Worm (Caenorhabditis elegans) whole organism, L3 larva: ENCODE measurements around the gene Y75B8A.39.

Experiments used
- R02D3.7 ChIP-seq: fragments of 150-350 bp; optimal IDR thresholded peaks from 2 replicates; lab custom pipeline; 2014; ENCODE audit warnings: missing biosample characterization, missing genetic modification characterization
- aly-2 ChIP-seq: fragments of 150-350 bp; optimal IDR thresholded peaks from 2 replicates; lab custom pipeline; 2014; ENCODE audit warnings: missing biosample characterization, missing genetic modification characterization
- ceh-28 ChIP-seq: fragments of 150-350 bp; optimal IDR thresholded peaks from 2 replicates; lab custom pipeline; 2014; ENCODE audit warnings: missing biosample characterization, missing genetic modification reagents, missing genetic modification characterization
- egl-27 ChIP-seq: sonication (generic microtip); optimal IDR thresholded peaks from 4 replicates; lab custom pipeline; 2017; ENCODE audit warnings: missing biosample characterization, missing genetic modification reagents, missing genetic modification characterization
- egl-5 ChIP-seq: fragments of 150-350 bp; optimal IDR thresholded peaks from 2 replicates; lab custom pipeline; 2017; ENCODE audit warnings: missing biosample characterization, missing genetic modification reagents, missing genetic modification characterization, inconsistent platforms
- elt-1 ChIP-seq: fragments of 150-350 bp; optimal IDR thresholded peaks from 2 replicates; lab custom pipeline; 2014; ENCODE audit warnings: missing biosample characterization, missing genetic modification characterization
- elt-2 ChIP-seq: sonication (generic microtip); optimal IDR thresholded peaks from 2 replicates; lab custom pipeline; 2016; ENCODE audit warnings: missing genetic modification reagents, mild to moderate bottlenecking, missing genetic modification characterization, missing compliant biosample characterization
- elt-3 ChIP-seq, 3 experiments: fragments of 150-350 bp in 1 of 3; sonication (generic microtip) in 2 of 3; optimal IDR thresholded peaks; 2 replicates in 2 of 3; 4 replicates in 1 of 3; lab custom pipeline; 2014 to 2017; ENCODE audit warnings: missing biosample characterization in 3 of 3, missing genetic modification characterization in 3 of 3
- eor-1 ChIP-seq, 2 experiments: fragments of 150-350 bp; optimal IDR thresholded peaks; 2 replicates each; lab custom pipeline; 2014 to 2018; ENCODE audit warnings: missing biosample characterization in 2 of 2, missing genetic modification characterization in 2 of 2
- fos-1 ChIP-seq: fragments of 150-350 bp; optimal IDR thresholded peaks from 2 replicates; lab custom pipeline; 2014; ENCODE audit warnings: missing biosample characterization, missing genetic modification characterization
- hmg-11 ChIP-seq: sonication (generic microtip); optimal IDR thresholded peaks from 2 replicates; lab custom pipeline; 2016; ENCODE audit warnings: missing genetic modification characterization, missing compliant biosample characterization
- jun-1 ChIP-seq: fragments of 150-350 bp; optimal IDR thresholded peaks from 2 replicates; lab custom pipeline; 2014; ENCODE audit warnings: missing biosample characterization, missing genetic modification reagents, missing genetic modification characterization
- lin-15B ChIP-seq: fragments of 150-350 bp; optimal IDR thresholded peaks from 2 replicates; lab custom pipeline; 2014; ENCODE audit warnings: missing biosample characterization, missing genetic modification characterization
- lin-39 ChIP-seq: fragments of 150-350 bp; optimal IDR thresholded peaks from 2 replicates; lab custom pipeline; 2018; ENCODE audit warnings: missing biosample characterization, missing genetic modification reagents, missing genetic modification characterization
- lsy-12 ChIP-seq: sonication (generic microtip); optimal IDR thresholded peaks from 2 replicates; lab custom pipeline; 2016; ENCODE audit warnings: mild to moderate bottlenecking, missing genetic modification characterization, missing compliant biosample characterization
- mdl-1 ChIP-seq: fragments of 150-350 bp; optimal IDR thresholded peaks from 2 replicates; lab custom pipeline; 2014; ENCODE audit warnings: missing biosample characterization, missing genetic modification characterization
- nfya-1 ChIP-seq: sonication (generic microtip); optimal IDR thresholded peaks from 2 replicates; lab custom pipeline; 2017; ENCODE audit warnings: missing genetic modification characterization, mild to moderate bottlenecking, missing compliant biosample characterization, antibody characterized with exemption, moderate library complexity; ENCODE audit not compliant: insufficient read depth
- nhr-11 ChIP-seq: fragments of 150-350 bp; optimal IDR thresholded peaks from 2 replicates; lab custom pipeline; 2014; ENCODE audit warnings: missing biosample characterization, missing genetic modification characterization
- nhr-23 ChIP-seq: fragments of 150-350 bp; optimal IDR thresholded peaks from 2 replicates; lab custom pipeline; 2014; ENCODE audit warnings: missing biosample characterization, missing genetic modification reagents, missing genetic modification characterization
- nhr-237 ChIP-seq: fragments of 150-350 bp; optimal IDR thresholded peaks from 2 replicates; lab custom pipeline; 2014; ENCODE audit warnings: missing biosample characterization, missing genetic modification characterization
- nhr-25 ChIP-seq: sonication (generic microtip); optimal IDR thresholded peaks from 2 replicates; lab custom pipeline; 2017; ENCODE audit warnings: missing biosample characterization, missing genetic modification characterization
- nhr-28 ChIP-seq: fragments of 150-350 bp; optimal IDR thresholded peaks from 2 replicates; lab custom pipeline; 2014; ENCODE audit warnings: missing biosample characterization, missing genetic modification characterization
- nhr-43 ChIP-seq: sonication (generic microtip); optimal IDR thresholded peaks from 2 replicates; lab custom pipeline; 2016; ENCODE audit warnings: mild to moderate bottlenecking, missing genetic modification characterization, missing compliant biosample characterization; ENCODE audit not compliant: poor library complexity, severe bottlenecking
- nhr-67 ChIP-seq: fragments of 150-350 bp; optimal IDR thresholded peaks from 2 replicates; lab custom pipeline; 2014; ENCODE audit warnings: missing biosample characterization, missing genetic modification characterization
- nhr-77 ChIP-seq: fragments of 150-350 bp; optimal IDR thresholded peaks from 2 replicates; lab custom pipeline; 2014; ENCODE audit warnings: missing biosample characterization, missing genetic modification characterization
- pha-4 ChIP-seq: fragments of 150-350 bp; optimal IDR thresholded peaks from 2 replicates; lab custom pipeline; 2014; ENCODE audit warnings: missing biosample characterization, missing genetic modification reagents, missing genetic modification characterization
- pqm-1 ChIP-seq: fragments of 150-350 bp; optimal IDR thresholded peaks from 2 replicates; lab custom pipeline; 2017; ENCODE audit warnings: missing biosample characterization, missing genetic modification characterization, inconsistent platforms
- sea-2 ChIP-seq: fragments of 150-350 bp; sonication (generic microtip); optimal IDR thresholded peaks from 4 replicates; lab custom pipeline; 2014; ENCODE audit warnings: missing biosample characterization, missing genetic modification reagents, missing genetic modification characterization
- skn-1 ChIP-seq: fragments of 150-350 bp; optimal IDR thresholded peaks from 2 replicates; lab custom pipeline; 2014; ENCODE audit warnings: missing biosample characterization, missing genetic modification characterization
- snpc-4 ChIP-seq: fragments of 150-350 bp; optimal IDR thresholded peaks from 2 replicates; lab custom pipeline; 2014; ENCODE audit warnings: missing biosample characterization, missing genetic modification characterization
- tbx-2 ChIP-seq: sonication (generic microtip); optimal IDR thresholded peaks from 2 replicates; lab custom pipeline; 2016; ENCODE audit warnings: mild to moderate bottlenecking, missing genetic modification characterization, missing compliant biosample characterization
- unc-39 ChIP-seq: sonication (generic microtip); optimal IDR thresholded peaks from 4 replicates; lab custom pipeline; 2017; ENCODE audit warnings: missing biosample characterization, missing genetic modification characterization
- zag-1 ChIP-seq: fragments of 150-350 bp; optimal IDR thresholded peaks from 2 replicates; lab custom pipeline; 2014; ENCODE audit warnings: missing biosample characterization, missing genetic modification characterization
- ztf-11 ChIP-seq: fragments of 150-350 bp; optimal IDR thresholded peaks from 2 replicates; lab custom pipeline; 2014; ENCODE audit warnings: missing biosample characterization, missing genetic modification characterization
- ztf-4 ChIP-seq: fragments of 150-350 bp; optimal IDR thresholded peaks from 2 replicates; lab custom pipeline; 2014; ENCODE audit warnings: missing biosample characterization, missing genetic modification characterization

Gene Y75B8A.39

ce11 chrIII:12344940-12345339 lies 32.0 kb downstream of the Y75B8A.39 start:
- no peak for TF ChIP-seq unc-39 (tag; lab: Kevin White, UChicago)
- no peak for TF ChIP-seq skn-1 (tag; lab: Kevin White, UChicago)
- no peak for TF ChIP-seq ztf-4 (tag; lab: Kevin White, UChicago)
- no peak for TF ChIP-seq aly-2 (tag; lab: Kevin White, UChicago)
- no peak for TF ChIP-seq eor-1 (tag; optimal IDR thresholded peaks at IDR 0.05; lab: Kevin White, UChicago)
- TF ChIP-seq nhr-28: no peak
- peak; percentile 100 for TF ChIP-seq nfya-1 (tag; lab: Kevin White, UChicago)
- TF ChIP-seq, all 47 proteins: peak for 1

- TF ChIP-seq zag-1 (no peak), nfya-1 (tag; lab: Kevin White, UChicago) (peak; percentile 87), egl-27 (no peak), nhr-23 (no peak), jun-1 (tag; lab: Kevin White, UChicago) (no peak)
- TF ChIP-seq, all 47 proteins: peak for 1
Observed at ce11 chrIII:12349027-12349426, 36.0 kb downstream of the Y75B8A.39 start.

- no peak for TF ChIP-seq unc-39 (tag; lab: Kevin White, UChicago)
- TF ChIP-seq R02D3.7: peak; percentile 58
- TF ChIP-seq elt-1: peak; percentile 50
- no peak for TF ChIP-seq ztf-4 (tag; lab: Kevin White, UChicago)
- peak; percentile 45 for TF ChIP-seq pqm-1 (tag; lab: Kevin White, UChicago)
- peak; percentile 98 for TF ChIP-seq lin-15B (tag; lab: Kevin White, UChicago)
- peak; percentile 93 for TF ChIP-seq nhr-23
- no peak for TF ChIP-seq ztf-11 (tag; lab: Kevin White, UChicago)
- TF ChIP-seq nhr-43: peak; percentile 91
- TF ChIP-seq nhr-67: no peak
- TF ChIP-seq ceh-28: peak; percentile 68
- peak; percentile 53 for TF ChIP-seq nhr-25 (tag; lab: Kevin White, UChicago)
- peak; percentile 93 for TF ChIP-seq nfya-1 (tag; lab: Kevin White, UChicago)
- TF ChIP-seq nhr-237 (tag; lab: Kevin White, UChicago): no peak
- TF ChIP-seq nhr-11 (tag; lab: Kevin White, UChicago): no peak
- peak; percentile 54 for TF ChIP-seq elt-2 (tag; lab: Kevin White, UChicago)
- peak; percentile 13 for TF ChIP-seq lin-39 (tag; lab: Kevin White, UChicago)
- TF ChIP-seq skn-1 (tag; lab: Kevin White, UChicago): peak; percentile 43
- peak; percentile 94 for TF ChIP-seq pha-4 (tag; lab: Kevin White, UChicago)
- TF ChIP-seq hmg-11 (tag; lab: Kevin White, UChicago): peak; percentile 72
- no peak for TF ChIP-seq zag-1
- TF ChIP-seq jun-1 (tag; lab: Kevin White, UChicago): peak; percentile 33
- peak; percentile 4 for TF ChIP-seq tbx-2 (tag; lab: Kevin White, UChicago)
- no peak for TF ChIP-seq egl-5 (tag; lab: Kevin White, UChicago)
- peak; percentile 21 for TF ChIP-seq nhr-77 (tag; lab: Kevin White, UChicago)
- no peak for TF ChIP-seq fos-1
- no peak for TF ChIP-seq elt-3 (tag; optimal IDR thresholded peaks at IDR 0.05; lab: Kevin White, UChicago)
- TF ChIP-seq snpc-4 (tag; lab: Kevin White, UChicago): peak; percentile 89
- no peak for TF ChIP-seq nhr-28
- TF ChIP-seq sea-2 (GFP tag; lab: Kevin White, UChicago): no peak
- no peak for TF ChIP-seq mdl-1 (tag; lab: Kevin White, UChicago)
- peak; percentile 14 for TF ChIP-seq lsy-12 (tag; lab: Kevin White, UChicago)
Observed at ce11 chrIII:12351301-12351700, 38.3 kb downstream of the Y75B8A.39 start, which contains the start of the genes pph-4.1 and Y75B8A.31. Gene pph-4.1 (minus strand): TSS chrIII:12351336. Gene Y75B8A.31 (plus strand): TSS chrIII:12351642.

- TF ChIP-seq skn-1 (tag; lab: Kevin White, UChicago) (no peak), ztf-4 (tag; lab: Kevin White, UChicago) (no peak), elt-2 (tag; lab: Kevin White, UChicago) (no peak), lin-15B (tag; lab: Kevin White, UChicago) (no peak), unc-39 (tag; lab: Kevin White, UChicago) (no peak)
- TF ChIP-seq, all 47 proteins: peak for 0
Observed at ce11 chrIII:12356588-12356987, 43.6 kb downstream of the Y75B8A.39 start.
